Fruit fly (Drosophila melanogaster) ovary, adult (tissue): ENCODE data around the gene Rcd2.

Source experiments
- CG17801 ChIP-seq: fragments of 200-800 bp; optimal IDR thresholded peaks from 2 replicates; lab custom pipeline; 2019; ENCODE audit warnings: missing biosample characterization, mild to moderate bottlenecking, missing genetic modification characterization, moderate library complexity; ENCODE audit not compliant: partially characterized antibody

Gene Rcd2

dm6 chr3L:20540182-20540974 is at the start of gene Rcd2:
Rcd2 (minus strand) TSS chr3L:20540417.
- TF ChIP-seq CG17801 (GFP tag; lab: Kevin White, UChicago): peak; percentile 78

- no peak for TF ChIP-seq CG17801 (GFP tag; lab: Kevin White, UChicago)
Measured at dm6 chr3L:20588533-20588932, 48.3 kb upstream of the Rcd2 start.

- no peak for TF ChIP-seq CG17801 (GFP tag; lab: Kevin White, UChicago)
Measured at dm6 chr3L:20586024-20586423, 45.8 kb upstream of the Rcd2 start.

- TF ChIP-seq CG17801 (GFP tag; lab: Kevin White, UChicago): no peak
Measured at dm6 chr3L:20583919-20584318, 43.7 kb upstream of the Rcd2 start.

dm6 chr3L:20582354-20582753 is 42.1 kb upstream of the Rcd2 start:
- TF ChIP-seq CG17801 (GFP tag; lab: Kevin White, UChicago): no peak

dm6 chr3L:20580614-20581013 is 40.4 kb upstream of the Rcd2 start:
- TF ChIP-seq CG17801 (GFP tag; lab: Kevin White, UChicago): no peak

dm6 chr3L:20576504-20576903 is 36.3 kb upstream of the Rcd2 start:
- TF ChIP-seq CG17801 (GFP tag; lab: Kevin White, UChicago): no peak

- TF ChIP-seq CG17801 (GFP tag; lab: Kevin White, UChicago): no peak
Measured at dm6 chr3L:20570134-20570533, 29.9 kb upstream of the Rcd2 start.

dm6 chr3L:20565561-20566128 is 25.4 kb upstream of the Rcd2 start:
- no peak for TF ChIP-seq CG17801 (GFP tag; lab: Kevin White, UChicago)

dm6 chr3L:20563767-20564166 is 23.6 kb upstream of the Rcd2 start:
- no peak for TF ChIP-seq CG17801 (GFP tag; lab: Kevin White, UChicago)

dm6 chr3L:20562649-20563048 is 22.4 kb upstream of the Rcd2 start:
- TF ChIP-seq CG17801 (GFP tag; lab: Kevin White, UChicago): no peak

dm6 chr3L:20557065-20557464 is 16.8 kb upstream of the Rcd2 start:
- no peak for TF ChIP-seq CG17801 (GFP tag; lab: Kevin White, UChicago)

- TF ChIP-seq CG17801 (GFP tag; lab: Kevin White, UChicago): no peak
Measured at dm6 chr3L:20556371-20556770, 16.2 kb upstream of the Rcd2 start.

dm6 chr3L:20551862-20552261 is 11.6 kb upstream of the Rcd2 start:
- no peak for TF ChIP-seq CG17801 (GFP tag; lab: Kevin White, UChicago)

- no peak for TF ChIP-seq CG17801 (GFP tag; lab: Kevin White, UChicago)
Measured at dm6 chr3L:20549358-20549757, 9.1 kb upstream of the Rcd2 start.

dm6 chr3L:20548201-20548854 is 8.1 kb upstream of the Rcd2 start:
- TF ChIP-seq CG17801 (GFP tag; lab: Kevin White, UChicago): no peak
